Worm (Caenorhabditis elegans) whole organism, L2 larva: ENCODE data around the gene sptl-1.

Experiments used
- C34F6.9 ChIP-seq: fragments of 150-350 bp; optimal IDR thresholded peaks from 2 replicates; lab custom pipeline; 2014; ENCODE audit warnings: missing biosample characterization, missing genetic modification characterization
- R02D3.7 ChIP-seq: fragments of 150-350 bp; optimal IDR thresholded peaks from 2 replicates; lab custom pipeline; 2014; ENCODE audit warnings: missing biosample characterization, missing genetic modification characterization
- ceh-82 ChIP-seq: fragments of 150-350 bp; optimal IDR thresholded peaks from 2 replicates; lab custom pipeline; 2014; ENCODE audit warnings: missing biosample characterization, missing genetic modification characterization
- elt-1 ChIP-seq: fragments of 150-350 bp; optimal IDR thresholded peaks from 2 replicates; lab custom pipeline; 2014; ENCODE audit warnings: missing biosample characterization, missing genetic modification characterization
- lin-39 ChIP-seq: fragments of 150-350 bp; optimal IDR thresholded peaks from 2 replicates; lab custom pipeline; 2014; ENCODE audit warnings: missing biosample characterization, missing genetic modification reagents, missing genetic modification characterization
- lsy-2 ChIP-seq, 2 experiments: fragments of 150-350 bp in 1 of 2; sonication (generic microtip) in 1 of 2; optimal IDR thresholded peaks; 2 replicates each; lab custom pipeline; 2014 to 2017; ENCODE audit warnings: missing biosample characterization in 2 of 2, missing genetic modification characterization in 2 of 2
- nhr-10 ChIP-seq: sonication (generic microtip); optimal IDR thresholded peaks from 2 replicates; lab custom pipeline; 2017; ENCODE audit warnings: missing biosample characterization, missing genetic modification characterization
- nhr-23 ChIP-seq: fragments of 150-350 bp; optimal IDR thresholded peaks from 2 replicates; lab custom pipeline; 2014; ENCODE audit warnings: missing biosample characterization, missing genetic modification reagents, missing genetic modification characterization
- nhr-237 ChIP-seq: fragments of 150-350 bp; optimal IDR thresholded peaks from 2 replicates; lab custom pipeline; 2014; ENCODE audit warnings: missing biosample characterization, missing genetic modification characterization
- nhr-6 ChIP-seq: fragments of 150-350 bp; optimal IDR thresholded peaks from 2 replicates; lab custom pipeline; 2014; ENCODE audit warnings: missing biosample characterization, missing genetic modification characterization
- nhr-77 ChIP-seq: fragments of 150-350 bp; optimal IDR thresholded peaks from 2 replicates; lab custom pipeline; 2014; ENCODE audit warnings: missing biosample characterization, missing genetic modification characterization
- snpc-4 ChIP-seq: fragments of 150-350 bp; optimal IDR thresholded peaks from 2 replicates; lab custom pipeline; 2014; ENCODE audit warnings: missing biosample characterization, missing genetic modification characterization

DNA sequence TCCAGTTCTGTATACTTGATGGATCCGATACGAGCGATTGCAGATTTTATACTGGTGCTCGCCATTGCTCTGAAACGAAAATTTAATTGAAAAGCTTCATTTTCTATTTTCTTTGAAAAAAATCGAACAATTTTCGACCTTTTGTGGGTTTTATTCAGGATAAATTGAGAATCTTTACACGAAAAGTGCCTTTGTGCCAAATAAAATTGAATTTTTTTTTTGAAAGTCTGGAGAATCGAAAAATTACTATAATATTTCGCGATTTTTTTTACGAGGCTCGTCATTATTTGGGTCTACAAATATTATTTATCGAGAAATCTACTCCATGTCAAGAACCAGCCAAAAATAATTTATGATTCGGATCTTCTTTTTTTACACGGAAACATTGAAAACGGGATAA is 9.5 kb upstream of the sptl-1 start, which contains the start of gene F23F1.10:
- no peak for TF ChIP-seq nhr-23 (tag; lab: Kevin White, UChicago)
- no peak for TF ChIP-seq nhr-237 (tag; lab: Kevin White, UChicago)
- no peak for TF ChIP-seq R02D3.7
- no peak for TF ChIP-seq lsy-2 (tag; optimal IDR thresholded peaks at IDR 0.05; lab: Kevin White, UChicago)
- TF ChIP-seq nhr-77 (tag; lab: Kevin White, UChicago), result no peak
- TF ChIP-seq elt-1 (tag; lab: Kevin White, UChicago), result no peak
- no peak for TF ChIP-seq nhr-10
- TF ChIP-seq C34F6.9, result no peak
- TF ChIP-seq nhr-6 (tag; lab: Kevin White, UChicago), result no peak
- no peak for TF ChIP-seq snpc-4
- no peak for TF ChIP-seq ceh-82
- no peak for TF ChIP-seq lin-39 (tag; lab: Kevin White, UChicago)
